Fruit fly (Drosophila melanogaster): Measurements from ENCODE around the gene eIF2Bbeta.

The eIF2Bbeta gene

dm6 chrX:2743020-2743419 is 38.6 kb downstream of the eIF2Bbeta start (continued):
- TF ChIP-seq Dll (GFP tag; IDR thresholded peaks at IDR 0.05; ENCODE audit: partially characterized antibody), result no peak
- TF ChIP-seq CG9727 (GFP tag; optimal IDR thresholded peaks at IDR 0.05), result peak; percentile 69
- peak; percentile 72 for TF ChIP-seq eyg (GFP tag; optimal IDR thresholded peaks at IDR 0.05)
- TF ChIP-seq Ravus (GFP tag; IDR thresholded peaks at IDR 0.05), result peak; percentile 81
- TF ChIP-seq nerfin-2 (GFP tag; IDR thresholded peaks at IDR 0.05; ENCODE audit: partially characterized antibody), result no peak
- TF ChIP-seq CG4282 (GFP tag; optimal IDR thresholded peaks at IDR 0.05), result peak; percentile 75
- TF ChIP-seq ham (GFP tag; IDR thresholded peaks at IDR 0.05), result peak; percentile 75; the same call in 1 of the 2 replicates
- peak; percentile 84 for TF ChIP-seq Fer3 (tag; optimal IDR thresholded peaks at IDR 0.05)
- peak; percentile 29; the same call in 1 of the 2 replicates for TF ChIP-seq dati (GFP tag; IDR thresholded peaks at IDR 0.05)
- TF ChIP-seq Stat92E (GFP tag; optimal IDR thresholded peaks at IDR 0.05), result no peak
- TF ChIP-seq CG18619 (GFP tag; optimal IDR thresholded peaks at IDR 0.05), result peak; percentile 77
- peak; percentile 67 for TF ChIP-seq Mes4 (GFP tag; optimal IDR thresholded peaks at IDR 0.05)
- no peak for TF ChIP-seq Hr78 (GFP tag; optimal IDR thresholded peaks at IDR 0.05)
- TF ChIP-seq CG10147 (GFP tag; optimal IDR thresholded peaks at IDR 0.05), result peak; percentile 35
- peak; percentile 77 for TF ChIP-seq klu (GFP tag; IDR thresholded peaks at IDR 0.05)
- peak; percentile 57 for TF ChIP-seq CG4424 (GFP tag; optimal IDR thresholded peaks at IDR 0.05)
- TF ChIP-seq Atf6 (GFP tag; IDR thresholded peaks at IDR 0.05), result peak; percentile 94
- no peak for TF ChIP-seq ro (GFP tag; IDR thresholded peaks at IDR 0.05)
- TF ChIP-seq CG34422 (GFP tag; IDR thresholded peaks at IDR 0.05), result peak; percentile 85
- no peak for TF ChIP-seq Jarid2 (GFP tag; optimal IDR thresholded peaks at IDR 0.05)
- peak; percentile 81 for TF ChIP-seq CG13624 (GFP tag; optimal IDR thresholded peaks at IDR 0.05)
- TF ChIP-seq Opbp (GFP tag; IDR thresholded peaks at IDR 0.05; ENCODE audit: partially characterized antibody), result no peak
- peak; percentile 83 for TF ChIP-seq HLH54F (GFP tag; optimal IDR thresholded peaks at IDR 0.05)
- peak; percentile 72 for TF ChIP-seq Dek (tag; optimal IDR thresholded peaks at IDR 0.05)
- no peak for TF ChIP-seq CG8359 (GFP tag; optimal IDR thresholded peaks at IDR 0.05; ENCODE audit: borderline replicate concordance)
- peak; percentile 56 for TF ChIP-seq CG6683 (GFP tag; optimal IDR thresholded peaks at IDR 0.05)

DNA sequence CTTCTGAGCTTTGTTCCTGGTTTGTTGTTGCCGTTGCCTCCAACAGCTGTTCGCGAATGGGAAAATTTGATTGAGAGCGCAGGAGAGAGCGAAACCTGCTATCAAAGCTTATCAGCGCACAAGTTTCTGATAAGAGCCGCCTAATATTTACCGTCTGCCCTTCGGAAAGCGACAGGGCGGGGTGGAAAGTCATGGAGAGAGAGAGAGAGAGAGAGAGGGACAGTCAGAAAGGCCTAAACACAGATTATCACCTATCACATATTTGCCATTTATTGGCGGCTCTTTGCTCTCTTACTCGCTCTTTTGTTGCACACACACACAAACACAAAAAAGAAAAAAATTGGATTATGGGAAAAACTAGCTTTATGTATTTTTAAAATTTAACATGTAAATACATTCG is 39.2 kb downstream of the eIF2Bbeta start:
- no peak for TF ChIP-seq CG13894 (tag; optimal IDR thresholded peaks at IDR 0.05)
- TF ChIP-seq Meics (GFP tag; optimal IDR thresholded peaks at IDR 0.05), result no peak
- no peak for TF ChIP-seq CG7271 (tag; optimal IDR thresholded peaks at IDR 0.05)
- no peak for TF ChIP-seq repo (GFP tag; optimal IDR thresholded peaks at IDR 0.05)
- no peak for TF ChIP-seq crc (GFP tag; optimal IDR thresholded peaks at IDR 0.05)
- no peak for TF ChIP-seq CG8388 (GFP tag; optimal IDR thresholded peaks at IDR 0.05)
- TF ChIP-seq Hr51 (GFP tag; optimal IDR thresholded peaks at IDR 0.05), result no peak
- no peak for TF ChIP-seq Deaf1 (tag; optimal IDR thresholded peaks at IDR 0.05)
- no peak for TF ChIP-seq prd (optimal IDR thresholded peaks at IDR 0.05)
- no peak for TF ChIP-seq prd (GFP tag; IDR thresholded peaks at IDR 0.05)
- TF ChIP-seq emc (GFP tag; optimal IDR thresholded peaks at IDR 0.05), result no peak
- TF ChIP-seq chinmo (GFP tag; IDR thresholded peaks at IDR 0.05; ENCODE audit: partially characterized antibody), result 0 out of 4 replicates have a peak, but pooled peaks have one; percentile 51
- peak; percentile 49 to 85 for TF ChIP-seq Trl (optimal IDR thresholded peaks at IDR 0.05)
- no peak for TF ChIP-seq Trl (GFP tag; optimal IDR thresholded peaks at IDR 0.05)
- TF ChIP-seq crol (GFP tag; IDR thresholded peaks at IDR 0.05), result peak; percentile 72
- no peak for TF ChIP-seq Doc3 (GFP tag; IDR thresholded peaks at IDR 0.05; ENCODE audit: partially characterized antibody)
- TF ChIP-seq GATAe (GFP tag; conservative IDR thresholded peaks at IDR 0.05), result peak; percentile 8; the same call in 1 of the 2 replicates
- TF ChIP-seq Camta (GFP tag; optimal IDR thresholded peaks at IDR 0.05), result no peak
- peak; percentile 5 for TF ChIP-seq cg (GFP tag; optimal IDR thresholded peaks at IDR 0.05)
